Fruit fly (Drosophila melanogaster) whole organism, embryonic: ENCODE results near the gene CG5846.

Experiments
- Bgb ChIP-seq: fragments of 200-800 bp; sonication (Bioruptor generic); IDR thresholded peaks from 2 replicates; pipeline ENCODE4 v1.3.6; 2022; ENCODE audit warnings: missing biosample characterization, missing genetic modification characterization; ENCODE audit not compliant: partially characterized antibody
- C15 ChIP-seq: fragments of 200-800 bp; sonication (Bioruptor generic); IDR thresholded peaks from 3 replicates; pipeline ENCODE4 v1.3.6; 2022; ENCODE audit warnings: missing biosample characterization, missing genetic modification characterization
- CG10366 ChIP-seq: fragments of 200-800 bp; sonication (Bioruptor generic); IDR thresholded peaks from 2 replicates; pipeline ENCODE4 v1.3.6; 2022; ENCODE audit warnings: missing biosample characterization, missing genetic modification characterization
- CG10959 ChIP-seq: fragments of 200-800 bp; sonication (Bioruptor generic); IDR thresholded peaks from 2 replicates; pipeline ENCODE4 v1.3.6; 2022; ENCODE audit warnings: missing biosample characterization, missing genetic modification characterization
- CG11695 ChIP-seq: fragments of 200-800 bp; sonication (Bioruptor generic); IDR thresholded peaks from 3 replicates; pipeline ENCODE4 v1.3.6; 2022; ENCODE audit warnings: missing biosample characterization, missing genetic modification characterization
- CG12104 ChIP-seq: fragments of 200-800 bp; sonication (Bioruptor generic); optimal IDR thresholded peaks from 3 replicates; lab custom pipeline; 2016; ENCODE audit warnings: missing biosample characterization, missing genetic modification characterization
- CG12391 ChIP-seq: fragments of 200-800 bp; sonication (Bioruptor generic); optimal IDR thresholded peaks from 3 replicates; lab custom pipeline; 2018; ENCODE audit warnings: missing biosample characterization, mild to moderate bottlenecking, missing genetic modification characterization, moderate library complexity
- CG18599 ChIP-seq: fragments of 200-800 bp; sonication (Bioruptor generic); optimal IDR thresholded peaks from 3 replicates; lab custom pipeline; 2017; ENCODE audit warnings: missing biosample characterization, missing genetic modification characterization, mild to moderate bottlenecking, moderate library complexity, missing genetic modification reagents
- CG18619 ChIP-seq: fragments of 200-800 bp; sonication (Bioruptor generic); optimal IDR thresholded peaks from 3 replicates; lab custom pipeline; 2017; ENCODE audit warnings: missing biosample characterization, mild to moderate bottlenecking, missing genetic modification characterization
- CG30403 ChIP-seq: fragments of 200-800 bp; sonication (Bioruptor generic); optimal IDR thresholded peaks from 3 replicates; lab custom pipeline; 2016; ENCODE audit warnings: missing biosample characterization, missing genetic modification characterization
- CG34224 ChIP-seq: fragments of 200-800 bp; sonication (Bioruptor generic); IDR thresholded peaks from 3 replicates; pipeline ENCODE4 v1.3.6; 2022; ENCODE audit warnings: missing biosample characterization, missing genetic modification characterization; ENCODE audit not compliant: partially characterized antibody
- CG34376 ChIP-seq: fragments of 200-800 bp; sonication (Bioruptor generic); optimal IDR thresholded peaks from 2 replicates; lab custom pipeline; 2018; ENCODE audit warnings: missing biosample characterization, mild to moderate bottlenecking, missing genetic modification characterization
- CG3838 ChIP-seq: fragments of 200-800 bp; sonication (Bioruptor generic); optimal IDR thresholded peaks from 3 replicates; lab custom pipeline; 2016; ENCODE audit warnings: missing biosample characterization, missing genetic modification characterization
- CG4730 ChIP-seq: fragments of 200-800 bp; sonication (Bioruptor generic); IDR thresholded peaks from 2 replicates; pipeline ENCODE4 v1.3.6; 2022; ENCODE audit warnings: missing biosample characterization, missing genetic modification characterization
- CG4854 ChIP-seq: fragments of 200-800 bp; sonication (Bioruptor generic); optimal IDR thresholded peaks from 2 replicates; lab custom pipeline; 2016; ENCODE audit warnings: missing biosample characterization, missing genetic modification characterization, inconsistent platforms
- CG5953 ChIP-seq: fragments of 200-800 bp; sonication (Bioruptor generic); IDR thresholded peaks from 2 replicates; pipeline ENCODE4 v1.3.6; 2022; ENCODE audit warnings: missing biosample characterization, missing genetic modification characterization
- CG6254 ChIP-seq: fragments of 200-800 bp; sonication (Bioruptor generic); optimal IDR thresholded peaks from 3 replicates; lab custom pipeline; 2017; ENCODE audit warnings: mild to moderate bottlenecking, missing biosample characterization, missing genetic modification reagents, missing genetic modification characterization
- CG7271 ChIP-seq: fragments of 200-800 bp; sonication (Bioruptor generic); optimal IDR thresholded peaks from 2 replicates; lab custom pipeline; 2018; ENCODE audit warnings: missing biosample characterization, mild to moderate bottlenecking, missing genetic modification characterization, moderate library complexity
- CG7963 ChIP-seq: fragments of 200-800 bp; sonication (Bioruptor generic); IDR thresholded peaks from 3 replicates; pipeline ENCODE4 v1.3.6; 2022; ENCODE audit warnings: missing biosample characterization, missing genetic modification characterization; ENCODE audit not compliant: partially characterized antibody
- CG8359 ChIP-seq: fragments of 200-800 bp; sonication (Bioruptor generic); optimal IDR thresholded peaks from 2 replicates; lab custom pipeline; 2017; ENCODE audit warnings: missing biosample characterization, mild to moderate bottlenecking, missing genetic modification characterization, borderline replicate concordance
- CG9609 ChIP-seq: fragments of 200-800 bp; sonication (Bioruptor generic); optimal IDR thresholded peaks from 3 replicates; lab custom pipeline; 2016; ENCODE audit warnings: missing biosample characterization, missing genetic modification characterization
- CHES-1-like ChIP-seq: fragments of 200-800 bp; sonication (Bioruptor generic); optimal IDR thresholded peaks from 2 replicates; lab custom pipeline; 2016; ENCODE audit warnings: missing biosample characterization, missing genetic modification characterization
- D ChIP-seq, 2 experiments: fragments of 200-800 bp in 1 of 2; fragments of >200 bp in 1 of 2; sonication (Bioruptor generic) in 1 of 2; optimal IDR thresholded peaks; 2 replicates in 1 of 2; 3 replicates in 1 of 2; lab custom pipeline; 2017; ENCODE audit warnings: mild to moderate bottlenecking in 1 of 2, missing biosample characterization in 1 of 2, missing genetic modification characterization in 1 of 2, missing genetic modification reagents in 1 of 2
- Dad ChIP-seq: fragments of 200-800 bp; sonication (Bioruptor generic); optimal IDR thresholded peaks from 3 replicates; lab custom pipeline; 2016; ENCODE audit warnings: missing biosample characterization, missing genetic modification characterization
- E2f2 ChIP-seq: fragments of 200-800 bp; sonication (Bioruptor generic); IDR thresholded peaks from 2 replicates; pipeline ENCODE4 v1.3.6; 2022; ENCODE audit warnings: missing biosample characterization, missing genetic modification characterization
- Fer2 ChIP-seq: fragments of 200-800 bp; sonication (Bioruptor generic); optimal IDR thresholded peaks from 2 replicates; lab custom pipeline; 2018; ENCODE audit warnings: missing biosample characterization, mild to moderate bottlenecking, missing genetic modification characterization, moderate library complexity
- HLH3B ChIP-seq: fragments of 200-800 bp; sonication (Bioruptor generic); IDR thresholded peaks from 2 replicates; pipeline ENCODE4 v1.3.6; 2022; ENCODE audit warnings: missing biosample characterization, missing genetic modification characterization
- Hmx ChIP-seq: fragments of 200-800 bp; sonication (Bioruptor generic); optimal IDR thresholded peaks from 2 replicates; lab custom pipeline; 2016; ENCODE audit warnings: missing biosample characterization, missing genetic modification characterization
- Hr39 ChIP-seq: fragments of >200 bp; optimal IDR thresholded peaks from 2 replicates; lab custom pipeline; 2017
- Jarid2 ChIP-seq: fragments of 200-800 bp; sonication (Bioruptor generic); optimal IDR thresholded peaks from 3 replicates; lab custom pipeline; 2017; ENCODE audit warnings: mild to moderate bottlenecking, missing biosample characterization, missing genetic modification reagents, missing genetic modification characterization
- NC2α ChIP-seq: fragments of 200-800 bp; sonication (Bioruptor generic); optimal IDR thresholded peaks from 2 replicates; lab custom pipeline; 2016; ENCODE audit warnings: missing biosample characterization, missing genetic modification characterization
- Nf-YC ChIP-seq: fragments of 200-800 bp; optimal IDR thresholded peaks from 3 replicates; lab custom pipeline; 2019; ENCODE audit warnings: missing biosample characterization, mild to moderate bottlenecking, missing genetic modification characterization, moderate library complexity
- Vsx1 ChIP-seq: fragments of 200-800 bp; sonication (Bioruptor generic); optimal IDR thresholded peaks from 2 replicates; lab custom pipeline; 2017; ENCODE audit warnings: missing biosample characterization, mild to moderate bottlenecking, missing genetic modification characterization, missing genetic modification reagents
- al ChIP-seq: fragments of 200-800 bp; sonication (Bioruptor generic); IDR thresholded peaks from 2 replicates; pipeline ENCODE4 v1.3.6; 2022; ENCODE audit warnings: missing biosample characterization, missing genetic modification characterization
- ase ChIP-seq: fragments of 200-800 bp; sonication (Bioruptor generic); IDR thresholded peaks from 3 replicates; pipeline ENCODE4 v1.3.6; 2022; ENCODE audit warnings: missing biosample characterization, missing genetic modification characterization
- ato ChIP-seq: fragments of 200-800 bp; sonication (Bioruptor generic); IDR thresholded peaks from 2 replicates; pipeline ENCODE4 v1.3.6; 2022; ENCODE audit warnings: missing biosample characterization, missing genetic modification characterization; ENCODE audit not compliant: partially characterized antibody
- bbx ChIP-seq: fragments of 200-800 bp; sonication (Bioruptor generic); IDR thresholded peaks from 2 replicates; pipeline ENCODE4 v1.3.6; 2022; ENCODE audit warnings: missing biosample characterization, missing genetic modification characterization; ENCODE audit not compliant: partially characterized antibody
- cato ChIP-seq: fragments of 200-800 bp; sonication (Bioruptor generic); optimal IDR thresholded peaks from 2 replicates; lab custom pipeline; 2016; ENCODE audit warnings: missing biosample characterization, missing genetic modification characterization, borderline replicate concordance
- cg ChIP-seq: fragments of 200-800 bp; sonication (Bioruptor generic); optimal IDR thresholded peaks from 3 replicates; lab custom pipeline; 2019; ENCODE audit warnings: missing biosample characterization, mild to moderate bottlenecking, missing genetic modification characterization, moderate library complexity
- dati ChIP-seq: fragments of 200-800 bp; sonication (Bioruptor generic); IDR thresholded peaks from 2 replicates; pipeline ENCODE4 v1.3.6; 2022; ENCODE audit warnings: missing biosample characterization, missing genetic modification characterization
- dmrt99B ChIP-seq: fragments of 200-800 bp; sonication (Bioruptor generic); optimal IDR thresholded peaks from 2 replicates; lab custom pipeline; 2018; ENCODE audit warnings: missing biosample characterization, mild to moderate bottlenecking, missing genetic modification characterization, moderate library complexity
- klu ChIP-seq: fragments of 200-800 bp; sonication (Bioruptor generic); IDR thresholded peaks from 2 replicates; pipeline ENCODE4 v1.3.6; 2022; ENCODE audit warnings: missing biosample characterization, missing genetic modification characterization
- lmd ChIP-seq: fragments of 200-800 bp; sonication (Bioruptor generic); IDR thresholded peaks from 2 replicates; pipeline ENCODE4 v1.3.6; 2022; ENCODE audit warnings: missing biosample characterization, missing genetic modification characterization
- org-1 ChIP-seq: fragments of 200-800 bp; sonication (Bioruptor generic); optimal IDR thresholded peaks from 2 replicates; lab custom pipeline; 2017; ENCODE audit warnings: missing biosample characterization, missing genetic modification characterization
- psq ChIP-seq: fragments of 200-800 bp; sonication (Bioruptor generic); optimal IDR thresholded peaks from 2 replicates; lab custom pipeline; 2017; ENCODE audit warnings: missing biosample characterization, missing genetic modification characterization
- seq ChIP-seq: fragments of 200-800 bp; sonication (Bioruptor generic); IDR thresholded peaks from 2 replicates; pipeline ENCODE4 v1.3.6; 2022; ENCODE audit warnings: missing biosample characterization, missing genetic modification characterization
- sug ChIP-seq: fragments of 200-800 bp; optimal IDR thresholded peaks from 2 replicates; lab custom pipeline; 2019; ENCODE audit warnings: missing biosample characterization, mild to moderate bottlenecking, missing genetic modification characterization, moderate library complexity
- tna ChIP-seq: fragments of 200-800 bp; sonication (Bioruptor generic); IDR thresholded peaks from 2 replicates; pipeline ENCODE4 v1.3.6; 2022; ENCODE audit warnings: missing biosample characterization, missing genetic modification characterization; ENCODE audit not compliant: partially characterized antibody
- unpg ChIP-seq: fragments of 200-800 bp; sonication (Bioruptor generic); optimal IDR thresholded peaks from 3 replicates; lab custom pipeline; 2018; ENCODE audit warnings: missing biosample characterization, mild to moderate bottlenecking, missing genetic modification characterization, moderate library complexity
- zfh2 ChIP-seq: fragments of 200-800 bp; sonication (Bioruptor generic); optimal IDR thresholded peaks from 2 replicates; lab custom pipeline; 2016; ENCODE audit warnings: missing biosample characterization, missing genetic modification characterization

Gene CG5846

DNA sequence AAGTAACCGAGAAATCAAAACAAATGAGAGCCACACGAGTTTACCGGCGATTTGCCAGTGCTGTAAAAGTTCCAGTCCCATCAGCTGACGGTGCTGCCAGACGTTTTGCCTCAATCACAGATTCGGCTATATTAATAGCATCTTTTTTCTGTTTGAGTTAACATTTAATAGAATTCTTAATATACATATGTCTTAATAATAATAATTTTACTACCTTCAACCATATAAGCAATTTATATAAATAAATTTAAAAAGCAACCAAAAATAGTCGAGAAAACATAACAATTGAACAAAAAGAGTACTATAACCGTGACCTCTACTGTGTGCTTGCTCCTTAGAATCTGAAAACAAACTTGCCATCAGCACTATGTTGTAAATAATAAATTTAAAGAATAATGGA lies 2.9 kb downstream of the CG5846 start, which contains the start of the genes CG13126 and CG4709 (continued):
- TF ChIP-seq Hr39 (lab: Kevin White, UChicago), result no peak
- no peak for TF ChIP-seq Hmx (GFP tag; lab: Kevin White, UChicago)
- TF ChIP-seq sug (tag; lab: Kevin White, UChicago), result peak; percentile 83
- TF ChIP-seq Fer2, result peak; percentile 86
- no peak for TF ChIP-seq CG34224 (GFP tag; lab: Robert Waterston, UW)
- peak; percentile 76 for TF ChIP-seq E2f2 (GFP tag; lab: Robert Waterston, UW)
- TF ChIP-seq dati, result peak; percentile 10; the same call in 1 of the 2 replicates
- peak; percentile 93 for TF ChIP-seq CG7271 (tag; lab: Kevin White, UChicago)
- TF ChIP-seq unpg (GFP tag; lab: Kevin White, UChicago), result peak; percentile 93
- TF ChIP-seq CG12391 (tag; lab: Kevin White, UChicago), result peak; percentile 96
- TF ChIP-seq CG4854 (GFP tag; lab: Kevin White, UChicago), result peak; percentile 64
- no peak for TF ChIP-seq ato (GFP tag; lab: Robert Waterston, UW)
- TF ChIP-seq org-1, result peak; percentile 86
- peak; percentile 72 for TF ChIP-seq CG34376 (GFP tag; lab: Kevin White, UChicago)
- TF ChIP-seq CG10366, result peak; percentile 87
- TF ChIP-seq seq, result peak; percentile 66; the same call in 1 of the 2 replicates
- peak; percentile 57 for TF ChIP-seq Dad (GFP tag; lab: Kevin White, UChicago)
- peak; percentile 70 for TF ChIP-seq cato (GFP tag; lab: Kevin White, UChicago)
- TF ChIP-seq CG8359 (GFP tag; lab: Kevin White, UChicago), result peak; percentile 76
- peak; percentile 37 for TF ChIP-seq CHES-1-like (GFP tag; lab: Kevin White, UChicago)
- peak; percentile 82 for TF ChIP-seq Nf-YC (tag; lab: Kevin White, UChicago)
- TF ChIP-seq klu (GFP tag; lab: Robert Waterston, UW), result peak; percentile 76; the same call in 1 of the 2 replicates
- TF ChIP-seq CG18599 (GFP tag; lab: Kevin White, UChicago), result peak; percentile 96
- TF ChIP-seq CG5953, result peak; percentile 53
- TF ChIP-seq cg (GFP tag; lab: Kevin White, UChicago), result no peak
- peak; percentile 49 for TF ChIP-seq zfh2 (GFP tag; lab: Kevin White, UChicago)
- peak; percentile 91 for TF ChIP-seq CG12104 (GFP tag; lab: Kevin White, UChicago)
- peak; percentile 87 for TF ChIP-seq CG18619 (GFP tag; lab: Kevin White, UChicago)
- peak; percentile 80 for TF ChIP-seq CG10959 (GFP tag; lab: Robert Waterston, UW)
- no peak for TF ChIP-seq D (optimal IDR thresholded peaks at IDR 0.05; lab: Kevin White, UChicago)
- peak; percentile 87 for TF ChIP-seq D (GFP tag; optimal IDR thresholded peaks at IDR 0.05; lab: Kevin White, UChicago)
- TF ChIP-seq CG11695 (GFP tag; lab: Robert Waterston, UW), result peak; percentile 95
- TF ChIP-seq Bgb, result no peak
- no peak for TF ChIP-seq NC2α (GFP tag; lab: Kevin White, UChicago)
- TF ChIP-seq CG4730, result peak; percentile 86
- TF ChIP-seq ase (GFP tag; lab: Robert Waterston, UW), result peak; percentile 89
- peak; percentile 89 for TF ChIP-seq lmd
- peak; percentile 86 for TF ChIP-seq Vsx1 (GFP tag; lab: Kevin White, UChicago)
- peak; percentile 58 for TF ChIP-seq CG3838 (GFP tag; lab: Kevin White, UChicago)
- no peak for TF ChIP-seq tna (GFP tag; lab: Robert Waterston, UW)
- no peak for TF ChIP-seq CG7963 (GFP tag; lab: Robert Waterston, UW)
- TF ChIP-seq HLH3B (GFP tag; lab: Robert Waterston, UW), result peak; percentile 89
- TF ChIP-seq CG9609 (GFP tag; lab: Kevin White, UChicago), result no peak
- TF ChIP-seq psq (GFP tag; lab: Kevin White, UChicago), result peak; percentile 64
- 0 out of 3 replicates have a peak, but pooled peaks have one; percentile 20 for TF ChIP-seq C15 (GFP tag; lab: Robert Waterston, UW)
- TF ChIP-seq Jarid2 (GFP tag; lab: Kevin White, UChicago), result peak; percentile 67
- TF ChIP-seq CG6254 (GFP tag; lab: Kevin White, UChicago), result peak; percentile 92
- peak; percentile 78 for TF ChIP-seq al (GFP tag; lab: Robert Waterston, UW)
- TF ChIP-seq bbx (GFP tag; lab: Robert Waterston, UW), result 0 out of 2 replicates have a peak, but pooled peaks have one; percentile 18
- peak; percentile 92 for TF ChIP-seq CG30403 (GFP tag; lab: Kevin White, UChicago)
- peak; percentile 94 for TF ChIP-seq dmrt99B (tag; lab: Kevin White, UChicago)
